Worm (Caenorhabditis elegans): ENCODE results near the gene F35C11.4.

ce11 chrII:8269351-8269750 is 20.5 kb downstream of the F35C11.4 start, which contains the start of gene K01C8.2:
- TF ChIP-seq D2030.7 (GFP tag; IDR thresholded peaks at IDR 0.05) (no peak), attf-3 (GFP tag; conservative IDR thresholded peaks at IDR 0.05) (no peak), mxl-1 (tag; optimal IDR thresholded peaks at IDR 0.05) (no peak), him-1 (tag; optimal IDR thresholded peaks at IDR 0.05) (no peak), rec-8 (tag; optimal IDR thresholded peaks at IDR 0.05) (no peak), zfh-2 (GFP tag; conservative IDR thresholded peaks at IDR 0.05) (no peak), nfya-1 (tag; optimal IDR thresholded peaks at IDR 0.05; ENCODE audit: borderline replicate concordance, insufficient read depth) (no peak), pha-4 (tag; optimal IDR thresholded peaks at IDR 0.05) (no peak), K11D2.4 (GFP tag; IDR thresholded peaks at IDR 0.05) (no peak), Y67H2A.10 (GFP tag; conservative IDR thresholded peaks at IDR 0.05) (no peak), dpl-1 (GFP tag; optimal IDR thresholded peaks at IDR 0.05) (no peak), Y95B8A.8 (GFP tag; IDR thresholded peaks at IDR 0.05) (no peak), nhr-27 (tag; optimal IDR thresholded peaks at IDR 0.05) (no peak), akir-1 (GFP tag; optimal IDR thresholded peaks at IDR 0.05) (no peak)

Data from whole organism, young adult.